Worm (Caenorhabditis elegans) whole organism, midembryonic: Measurements from ENCODE around the gene vab-1.

Experiments used
- T22C8.4 ChIP-seq: fragments of 200-800 bp; sonication (Bioruptor generic); IDR thresholded peaks from 2 replicates; pipeline ENCODE4 v1.3.6; 2022; ENCODE audit warnings: missing genetic modification characterization, missing compliant biosample characterization
- flt-1 ChIP-seq: fragments of 200-800 bp; sonication (Bioruptor generic); IDR thresholded peaks from 2 replicates; pipeline ENCODE4 v1.3.6; 2022; ENCODE audit warnings: missing genetic modification characterization, missing compliant biosample characterization
- klf-2 ChIP-seq: fragments of 200-800 bp; sonication (Bioruptor generic); conservative IDR thresholded peaks from 2 replicates; pipeline ENCODE4 v1.3.6; 2022; ENCODE audit warnings: missing genetic modification reagents, missing genetic modification characterization, missing compliant biosample characterization
- ztf-23 ChIP-seq: fragments of 200-800 bp; sonication (Bioruptor generic); IDR thresholded peaks from 2 replicates; pipeline ENCODE4 v1.3.6; 2022; ENCODE audit warnings: missing genetic modification reagents, missing genetic modification characterization, missing compliant biosample characterization

- TF ChIP-seq T22C8.4 (GFP tag; lab: Robert Waterston, UW) (no peak), klf-2 (GFP tag; lab: Robert Waterston, UW) (no peak), ztf-23 (GFP tag; lab: Robert Waterston, UW) (no peak), flt-1 (GFP tag; lab: Robert Waterston, UW) (no peak)
Observed at ce11 chrII:4617990-4618389, 46.2 kb downstream of the vab-1 start, which contains the start of gene clec-137.
